Worm (Caenorhabditis elegans) whole organism, L2 larva: Measurements from ENCODE around the gene C04F5.2.

ENCODE experiments used
- Y55F3AM.14 ChIP-seq: fragments of 200-800 bp; sonication (Bioruptor generic); optimal IDR thresholded peaks from 2 replicates; lab custom pipeline; 2018; ENCODE audit warnings: mild to moderate bottlenecking, missing genetic modification characterization, missing compliant biosample characterization
- ZK546.5 ChIP-seq: sonication (generic microtip); optimal IDR thresholded peaks from 2 replicates; lab custom pipeline; 2017; ENCODE audit warnings: missing biosample characterization, missing genetic modification characterization
- aly-2 ChIP-seq: fragments of 150-350 bp; optimal IDR thresholded peaks from 2 replicates; lab custom pipeline; 2014; ENCODE audit warnings: missing biosample characterization, missing genetic modification characterization
- ama-1 ChIP-seq: fragments of 150-350 bp; optimal IDR thresholded peaks from 2 replicates; lab custom pipeline; 2018; ENCODE audit warnings: inconsistent platforms
- nhr-10 ChIP-seq: sonication (generic microtip); optimal IDR thresholded peaks from 2 replicates; lab custom pipeline; 2017; ENCODE audit warnings: missing biosample characterization, missing genetic modification characterization
- nhr-11 ChIP-seq: fragments of 150-350 bp; optimal IDR thresholded peaks from 2 replicates; lab custom pipeline; 2014; ENCODE audit warnings: missing biosample characterization, missing genetic modification characterization
- nhr-12 ChIP-seq: fragments of 150-350 bp; optimal IDR thresholded peaks from 2 replicates; lab custom pipeline; 2014; ENCODE audit warnings: missing biosample characterization, missing genetic modification characterization
- nhr-23 ChIP-seq: fragments of 150-350 bp; optimal IDR thresholded peaks from 2 replicates; lab custom pipeline; 2014; ENCODE audit warnings: missing biosample characterization, missing genetic modification reagents, missing genetic modification characterization
- nhr-237 ChIP-seq: fragments of 150-350 bp; optimal IDR thresholded peaks from 2 replicates; lab custom pipeline; 2014; ENCODE audit warnings: missing biosample characterization, missing genetic modification characterization
- skn-1 ChIP-seq: sonication (generic microtip); optimal IDR thresholded peaks from 2 replicates; lab custom pipeline; 2017; ENCODE audit warnings: missing biosample characterization, missing genetic modification characterization
- ztf-11 ChIP-seq: sonication (generic microtip); optimal IDR thresholded peaks from 2 replicates; lab custom pipeline; 2017; ENCODE audit warnings: missing biosample characterization, missing genetic modification characterization

- no peak for TF ChIP-seq Y55F3AM.14 (GFP tag; lab: Kevin White, UChicago)
- no peak for TF ChIP-seq nhr-12 (tag; lab: Kevin White, UChicago)
- TF ChIP-seq skn-1 (tag; lab: Kevin White, UChicago): no peak
- TF ChIP-seq nhr-11 (tag; lab: Kevin White, UChicago): no peak
- no peak for TF ChIP-seq ama-1 (lab: Kevin White, UChicago)
- TF ChIP-seq nhr-237: no peak
- no peak for TF ChIP-seq nhr-10
- TF ChIP-seq nhr-23: no peak
- no peak for TF ChIP-seq ztf-11
- no peak for TF ChIP-seq aly-2 (tag; lab: Kevin White, UChicago)
- TF ChIP-seq ZK546.5: no peak
These were observed 46.9 kb upstream of the C04F5.2 start, which contains the start of gene srh-129 for ce11 chrV:5143785-5144184.
